Fruit fly (Drosophila melanogaster): ENCODE measurements around the gene ND-B18.

The ND-B18 gene

dm6 chrX:15066374-15067057, 3.0 kb downstream of the ND-B18 start, which contains the start of the genes opm and dob (continued):
- TF ChIP-seq achi (GFP tag; optimal IDR thresholded peaks at IDR 0.05) (peak; percentile 30), CG4318 (GFP tag; optimal IDR thresholded peaks at IDR 0.05) (no peak), topi (GFP tag; optimal IDR thresholded peaks at IDR 0.05) (peak; percentile 16), CG3919 (GFP tag; optimal IDR thresholded peaks at IDR 0.05) (no peak), CG6163 (GFP tag; IDR thresholded peaks at IDR 0.05) (no peak), CG11294 (GFP tag; IDR thresholded peaks at IDR 0.05) (no peak)

- no peak for TF ChIP-seq topi (GFP tag; optimal IDR thresholded peaks at IDR 0.05)
- no peak for TF ChIP-seq Eip93F (GFP tag; optimal IDR thresholded peaks at IDR 0.05)
- TF ChIP-seq CG1621 (tag; optimal IDR thresholded peaks at IDR 0.05) = no peak
- TF ChIP-seq net (GFP tag; optimal IDR thresholded peaks at IDR 0.05) = no peak
- TF ChIP-seq CG7368 (GFP tag; optimal IDR thresholded peaks at IDR 0.05) = no peak
- no peak for TF ChIP-seq acj6 (GFP tag; optimal IDR thresholded peaks at IDR 0.05)
- TF ChIP-seq Eip78C (GFP tag) = peak; percentile 0
- no peak for TF ChIP-seq CG32006 (GFP tag; optimal IDR thresholded peaks at IDR 0.05)
- no peak for TF ChIP-seq CG4318 (GFP tag; optimal IDR thresholded peaks at IDR 0.05)
- TF ChIP-seq Blimp-1 (GFP tag; optimal IDR thresholded peaks at IDR 0.05) = no peak
- TF ChIP-seq ss (GFP tag; optimal IDR thresholded peaks at IDR 0.05) = peak; percentile 21 to 50
- no peak for TF ChIP-seq dsx (GFP tag; optimal IDR thresholded peaks at IDR 0.05; ENCODE audit: poor library complexity, severe bottlenecking)
- no peak for TF ChIP-seq fkh (GFP tag; optimal IDR thresholded peaks at IDR 0.05)
- no peak for TF ChIP-seq CG34406 (GFP tag; optimal IDR thresholded peaks at IDR 0.05)
- TF ChIP-seq Lpt (GFP tag; optimal IDR thresholded peaks at IDR 0.05) = no peak
- no peak for TF ChIP-seq CG6163 (GFP tag; IDR thresholded peaks at IDR 0.05)
- no peak for TF ChIP-seq achi (GFP tag; optimal IDR thresholded peaks at IDR 0.05)
- peak; percentile 96 for TF ChIP-seq svp (GFP tag)
- no peak for TF ChIP-seq Sox102F (GFP tag; optimal IDR thresholded peaks at IDR 0.05)
- TF ChIP-seq CG10669 (GFP tag; optimal IDR thresholded peaks at IDR 0.05) = no peak
- no peak for TF ChIP-seq Gug (GFP tag; IDR thresholded peaks at IDR 0.05)
Observed at dm6 chrX:15068537-15068936, 5.0 kb downstream of the ND-B18 start.

dm6 chrX:15069417-15069896, 5.9 kb downstream of the ND-B18 start:
- no peak for TF ChIP-seq CG11902 (GFP tag; optimal IDR thresholded peaks at IDR 0.05)
- TF ChIP-seq acj6 (GFP tag; optimal IDR thresholded peaks at IDR 0.05) = peak; percentile 75
- TF ChIP-seq pdm3 (GFP tag; optimal IDR thresholded peaks at IDR 0.05) = peak; percentile 86
- TF ChIP-seq CG32006 (GFP tag; optimal IDR thresholded peaks at IDR 0.05) = peak; percentile 85
- TF ChIP-seq CG6792 (GFP tag; optimal IDR thresholded peaks at IDR 0.05) = peak; percentile 74
- TF ChIP-seq CG7368 (GFP tag; optimal IDR thresholded peaks at IDR 0.05) = peak; percentile 92
- TF ChIP-seq Sox14 (GFP tag; optimal IDR thresholded peaks at IDR 0.05) = peak; percentile 85
- TF ChIP-seq Smox (GFP tag; optimal IDR thresholded peaks at IDR 0.05) = peak; percentile 36
- peak; percentile 100 for TF ChIP-seq CG9139 (GFP tag; optimal IDR thresholded peaks at IDR 0.05)
- TF ChIP-seq Eip75B (GFP tag; optimal IDR thresholded peaks at IDR 0.05) = peak; percentile 87
- TF ChIP-seq Sox15 (GFP tag; optimal IDR thresholded peaks at IDR 0.05) = no peak
- peak; percentile 81 for TF ChIP-seq fd85E (GFP tag; optimal IDR thresholded peaks at IDR 0.05)
- peak; percentile 72 for TF ChIP-seq Met (GFP tag; optimal IDR thresholded peaks at IDR 0.05)
- TF ChIP-seq OdsH (GFP tag; optimal IDR thresholded peaks at IDR 0.05) = peak; percentile 83
- TF ChIP-seq Ets96B (tag; optimal IDR thresholded peaks at IDR 0.05) = peak; percentile 94
- TF ChIP-seq CG6163 (GFP tag; IDR thresholded peaks at IDR 0.05) = peak; percentile 91
- peak; percentile 94 for TF ChIP-seq CG11762 (GFP tag; optimal IDR thresholded peaks at IDR 0.05; ENCODE audit: insufficient read depth)
- peak; percentile 89 for TF ChIP-seq svp (GFP tag)
- peak; percentile 91 for TF ChIP-seq Eip78C (GFP tag)
- TF ChIP-seq CG1621 (tag; optimal IDR thresholded peaks at IDR 0.05) = peak; percentile 98
- TF ChIP-seq CG8119 (GFP tag; IDR thresholded peaks at IDR 0.05) = peak; percentile 91
- TF ChIP-seq Lpt (GFP tag; optimal IDR thresholded peaks at IDR 0.05) = peak; percentile 92
- TF ChIP-seq Sox102F (GFP tag; optimal IDR thresholded peaks at IDR 0.05) = peak; percentile 77
- peak; percentile 85 for TF ChIP-seq CG3032 (tag; optimal IDR thresholded peaks at IDR 0.05)
- TF ChIP-seq dsx (GFP tag; optimal IDR thresholded peaks at IDR 0.05; ENCODE audit: poor library complexity, severe bottlenecking) = peak; percentile 81
- TF ChIP-seq Eip93F (GFP tag; optimal IDR thresholded peaks at IDR 0.05) = peak; percentile 35
- TF ChIP-seq CG10631 (GFP tag; optimal IDR thresholded peaks at IDR 0.05) = peak; percentile 37
- TF ChIP-seq topi (GFP tag; optimal IDR thresholded peaks at IDR 0.05) = peak; percentile 82
- TF ChIP-seq CG6276 (GFP tag; optimal IDR thresholded peaks at IDR 0.05) = peak; percentile 93
- TF ChIP-seq CG11294 (GFP tag; IDR thresholded peaks at IDR 0.05) = no peak
- peak; percentile 96 for TF ChIP-seq net (GFP tag; optimal IDR thresholded peaks at IDR 0.05)
- TF ChIP-seq fkh (GFP tag; optimal IDR thresholded peaks at IDR 0.05) = no peak
- peak; percentile 62 for TF ChIP-seq CG4318 (GFP tag; optimal IDR thresholded peaks at IDR 0.05)
- TF ChIP-seq CG8319 (GFP tag; optimal IDR thresholded peaks at IDR 0.05) = peak; percentile 88
- TF ChIP-seq CG3919 (GFP tag; optimal IDR thresholded peaks at IDR 0.05) = peak; percentile 93
- TF ChIP-seq Hr39 (GFP tag; optimal IDR thresholded peaks at IDR 0.05) = peak; percentile 34
- peak; percentile 59 for TF ChIP-seq cyc (GFP tag; optimal IDR thresholded peaks at IDR 0.05)
- peak; percentile 98 for TF ChIP-seq CG10669 (GFP tag; optimal IDR thresholded peaks at IDR 0.05)
- peak; percentile 83 for TF ChIP-seq achi (GFP tag; optimal IDR thresholded peaks at IDR 0.05)

All from whole organism, prepupa.